Worm (Caenorhabditis elegans) whole organism, L2 larva: ENCODE results near the gene srj-44.

ENCODE experiments used
- C34F6.9 ChIP-seq: fragments of 150-350 bp; optimal IDR thresholded peaks from 2 replicates; lab custom pipeline; 2014; ENCODE audit warnings: missing biosample characterization, missing genetic modification characterization
- F13H6.1 ChIP-seq: sonication (generic microtip); optimal IDR thresholded peaks from 2 replicates; lab custom pipeline; 2016; ENCODE audit warnings: missing genetic modification characterization, missing compliant biosample characterization
- R02D3.7 ChIP-seq: fragments of 150-350 bp; optimal IDR thresholded peaks from 2 replicates; lab custom pipeline; 2014; ENCODE audit warnings: missing biosample characterization, missing genetic modification characterization
- blmp-1 ChIP-seq: sonication (generic microtip); optimal IDR thresholded peaks from 2 replicates; lab custom pipeline; 2017; ENCODE audit warnings: missing genetic modification characterization, mild to moderate bottlenecking, missing compliant biosample characterization, antibody characterized with exemption, moderate library complexity; ENCODE audit not compliant: insufficient read depth
- ceh-82 ChIP-seq: fragments of 150-350 bp; optimal IDR thresholded peaks from 2 replicates; lab custom pipeline; 2014; ENCODE audit warnings: missing biosample characterization, missing genetic modification characterization
- dmd-4 ChIP-seq: sonication (generic microtip); optimal IDR thresholded peaks from 2 replicates; lab custom pipeline; 2017; ENCODE audit warnings: missing biosample characterization, missing genetic modification characterization
- egl-27 ChIP-seq: sonication (generic microtip); optimal IDR thresholded peaks from 3 replicates; lab custom pipeline; 2017; ENCODE audit warnings: missing biosample characterization, missing genetic modification reagents, missing genetic modification characterization
- elt-3 ChIP-seq: sonication (generic microtip); optimal IDR thresholded peaks from 2 replicates; lab custom pipeline; 2017; ENCODE audit warnings: missing biosample characterization, missing genetic modification characterization
- fos-1 ChIP-seq: fragments of 150-350 bp; optimal IDR thresholded peaks from 2 replicates; lab custom pipeline; 2014; ENCODE audit warnings: missing biosample characterization, missing genetic modification characterization
- gmeb-1 ChIP-seq: fragments of 150-350 bp; optimal IDR thresholded peaks from 2 replicates; lab custom pipeline; 2014; ENCODE audit warnings: missing biosample characterization, missing genetic modification characterization
- lin-11 ChIP-seq: fragments of 150-350 bp; sonication (generic microtip); optimal IDR thresholded peaks from 2 replicates; lab custom pipeline; 2014; ENCODE audit warnings: missing biosample characterization, missing genetic modification characterization, inconsistent platforms, mixed read lengths
- lin-13 ChIP-seq: fragments of 150-350 bp; optimal IDR thresholded peaks from 2 replicates; lab custom pipeline; 2014; ENCODE audit warnings: missing biosample characterization, missing genetic modification reagents, missing genetic modification characterization
- lin-39 ChIP-seq: fragments of 150-350 bp; optimal IDR thresholded peaks from 2 replicates; lab custom pipeline; 2014; ENCODE audit warnings: missing biosample characterization, missing genetic modification reagents, missing genetic modification characterization
- mbf-1 ChIP-seq: sonication (generic microtip); optimal IDR thresholded peaks from 2 replicates; lab custom pipeline; 2017; ENCODE audit warnings: missing biosample characterization, missing genetic modification characterization
- mdl-1 ChIP-seq, 2 experiments: fragments of 150-350 bp in 1 of 2; sonication (generic microtip) in 1 of 2; optimal IDR thresholded peaks; 2 replicates each; lab custom pipeline; 2017; ENCODE audit warnings: missing biosample characterization in 2 of 2, missing genetic modification characterization in 2 of 2
- nhr-10 ChIP-seq: sonication (generic microtip); optimal IDR thresholded peaks from 2 replicates; lab custom pipeline; 2017; ENCODE audit warnings: missing biosample characterization, missing genetic modification characterization
- nhr-11 ChIP-seq: fragments of 150-350 bp; optimal IDR thresholded peaks from 2 replicates; lab custom pipeline; 2014; ENCODE audit warnings: missing biosample characterization, missing genetic modification characterization
- nhr-21 ChIP-seq: fragments of 150-350 bp; optimal IDR thresholded peaks from 2 replicates; lab custom pipeline; 2014; ENCODE audit warnings: missing biosample characterization, missing genetic modification characterization
- nhr-23 ChIP-seq: fragments of 150-350 bp; optimal IDR thresholded peaks from 2 replicates; lab custom pipeline; 2014; ENCODE audit warnings: missing biosample characterization, missing genetic modification reagents, missing genetic modification characterization
- nhr-6 ChIP-seq: fragments of 150-350 bp; optimal IDR thresholded peaks from 2 replicates; lab custom pipeline; 2014; ENCODE audit warnings: missing biosample characterization, missing genetic modification characterization
- nhr-77 ChIP-seq: fragments of 150-350 bp; optimal IDR thresholded peaks from 2 replicates; lab custom pipeline; 2014; ENCODE audit warnings: missing biosample characterization, missing genetic modification characterization
- peb-1 ChIP-seq: fragments of 150-350 bp; optimal IDR thresholded peaks from 2 replicates; lab custom pipeline; 2014; ENCODE audit warnings: missing biosample characterization, missing genetic modification characterization
- sem-4 ChIP-seq: fragments of 150-350 bp; optimal IDR thresholded peaks from 2 replicates; lab custom pipeline; 2014; ENCODE audit warnings: missing biosample characterization, missing genetic modification reagents, missing genetic modification characterization
- skn-1 ChIP-seq: sonication (generic microtip); optimal IDR thresholded peaks from 2 replicates; lab custom pipeline; 2017; ENCODE audit warnings: missing biosample characterization, missing genetic modification characterization
- snpc-4 ChIP-seq: fragments of 150-350 bp; optimal IDR thresholded peaks from 2 replicates; lab custom pipeline; 2014; ENCODE audit warnings: missing biosample characterization, missing genetic modification characterization
- unc-39 ChIP-seq: fragments of 150-350 bp; optimal IDR thresholded peaks from 2 replicates; lab custom pipeline; 2014; ENCODE audit warnings: missing biosample characterization, missing genetic modification characterization
- unc-55 ChIP-seq: fragments of 150-350 bp; sonication (generic microtip); optimal IDR thresholded peaks from 3 replicates; lab custom pipeline; 2014; ENCODE audit warnings: missing biosample characterization, missing genetic modification reagents, missing genetic modification characterization
- unc-62 ChIP-seq: fragments of 150-350 bp; optimal IDR thresholded peaks from 2 replicates; lab custom pipeline; 2014; ENCODE audit warnings: missing biosample characterization, missing genetic modification reagents, missing genetic modification characterization
- zag-1 ChIP-seq: fragments of 150-350 bp; optimal IDR thresholded peaks from 2 replicates; lab custom pipeline; 2014; ENCODE audit warnings: missing biosample characterization, missing genetic modification characterization
- ztf-11 ChIP-seq: sonication (generic microtip); optimal IDR thresholded peaks from 2 replicates; lab custom pipeline; 2017; ENCODE audit warnings: missing biosample characterization, missing genetic modification characterization
- ztf-4 ChIP-seq: fragments of 150-350 bp; optimal IDR thresholded peaks from 2 replicates; lab custom pipeline; 2014; ENCODE audit warnings: missing biosample characterization, missing genetic modification characterization

srj-44 gene

DNA sequence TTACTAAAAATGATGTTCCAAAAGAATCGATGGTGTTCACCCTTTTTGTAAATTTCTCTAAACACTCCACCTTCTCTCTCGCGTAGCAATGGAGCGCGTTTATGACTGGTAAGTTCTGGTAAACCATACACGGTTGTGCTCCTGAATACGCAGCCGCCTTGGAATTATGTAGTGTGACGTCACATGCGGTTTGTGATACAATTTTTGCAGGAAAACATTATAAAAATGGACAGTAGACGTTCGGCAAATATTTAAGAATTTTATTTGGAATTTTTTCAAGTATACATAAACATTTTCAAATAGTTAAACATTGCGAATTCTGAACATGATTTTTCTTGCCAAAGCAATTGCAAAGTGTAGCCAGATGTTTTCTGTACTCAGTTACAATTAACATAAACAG, 31.8 kb upstream of the srj-44 start, which contains the start of gene F37B4.10:
Gene F37B4.10 (minus strand): TSS at position 101 of the 400 bp plus-strand sequence.
- TF ChIP-seq zag-1 (tag; lab: Kevin White, UChicago) (no peak), unc-55 (GFP tag; lab: Kevin White, UChicago) (peak; percentile 32), ceh-82 (tag; lab: Kevin White, UChicago) (no peak), peb-1 (tag; lab: Kevin White, UChicago) (no peak), unc-39 (tag; lab: Kevin White, UChicago) (no peak), lin-13 (no peak), nhr-10 (tag; lab: Kevin White, UChicago) (no peak)

DNA sequence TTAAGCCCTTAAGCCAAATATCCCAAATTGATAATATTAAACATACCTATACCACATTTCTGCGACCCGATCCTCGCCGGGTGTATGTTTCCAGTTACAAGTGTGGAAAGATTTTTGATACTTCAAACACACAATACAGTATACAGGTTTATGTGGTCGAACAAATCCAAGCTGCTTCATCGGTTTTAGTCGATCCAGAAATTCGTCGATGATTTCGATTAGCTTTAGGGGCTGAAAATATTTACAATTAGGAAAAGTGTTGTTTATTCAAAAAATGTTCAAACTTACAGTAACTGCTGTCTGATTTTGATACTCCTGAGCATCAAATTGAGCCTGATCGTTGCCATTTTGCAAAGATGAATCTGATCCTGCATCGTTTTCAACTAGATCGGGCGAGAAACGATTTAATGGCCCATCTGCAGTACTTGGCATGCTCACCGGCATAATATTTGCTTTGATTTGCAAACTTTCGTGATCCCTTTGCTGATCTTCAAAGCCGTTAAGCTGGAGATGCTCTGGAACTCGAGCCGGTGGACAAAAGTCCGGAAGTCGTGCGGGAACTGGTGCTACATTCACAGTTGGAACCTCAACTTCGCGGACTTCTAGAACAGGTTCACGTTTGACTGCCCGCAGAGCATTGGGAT, 30.6 kb upstream of the srj-44 start:
- TF ChIP-seq R02D3.7 (tag; lab: Kevin White, UChicago) (no peak), F13H6.1 (tag; lab: Kevin White, UChicago) (no peak), ceh-82 (tag; lab: Kevin White, UChicago) (no peak), ztf-4 (tag; lab: Kevin White, UChicago) (no peak), elt-3 (tag; lab: Kevin White, UChicago) (no peak), blmp-1 (tag; lab: Kevin White, UChicago) (no peak), nhr-11 (no peak), unc-39 (tag; lab: Kevin White, UChicago) (no peak), nhr-77 (tag; lab: Kevin White, UChicago) (no peak), peb-1 (tag; lab: Kevin White, UChicago) (no peak), egl-27 (tag; lab: Kevin White, UChicago) (no peak), C34F6.9 (tag; lab: Kevin White, UChicago) (no peak), nhr-23 (tag; lab: Kevin White, UChicago) (no peak), ztf-11 (tag; lab: Kevin White, UChicago) (no peak), gmeb-1 (tag; lab: Kevin White, UChicago) (no peak), mbf-1 (tag; lab: Kevin White, UChicago) (no peak), nhr-6 (no peak)

DNA sequence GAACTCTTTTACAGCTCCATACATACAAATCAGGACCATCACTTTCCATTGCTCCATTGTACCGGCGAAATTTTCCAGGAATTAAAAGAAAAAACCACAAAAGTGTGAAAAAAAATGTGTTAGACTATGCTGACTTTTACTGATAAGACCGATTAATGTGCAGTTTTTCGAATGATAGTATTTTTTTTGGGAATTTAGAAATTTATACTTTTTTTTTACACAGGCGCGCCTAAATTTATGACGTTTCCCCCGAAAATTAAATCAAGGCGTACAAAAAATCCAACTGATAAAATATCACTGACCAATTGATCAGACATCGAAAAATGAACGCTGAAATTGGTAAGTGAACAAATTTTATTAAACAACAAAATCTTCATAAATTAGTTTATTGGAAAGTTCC, 29.8 kb upstream of the srj-44 start, which contains the start of gene folt-2:
Gene folt-2 (minus strand): TSS at position 179 of the 400 bp plus-strand sequence.
- TF ChIP-seq lin-11 (tag; lab: Kevin White, UChicago) (no peak), peb-1 (tag; lab: Kevin White, UChicago) (no peak), nhr-6 (no peak), fos-1 (tag; lab: Kevin White, UChicago) (peak; percentile 60)

DNA sequence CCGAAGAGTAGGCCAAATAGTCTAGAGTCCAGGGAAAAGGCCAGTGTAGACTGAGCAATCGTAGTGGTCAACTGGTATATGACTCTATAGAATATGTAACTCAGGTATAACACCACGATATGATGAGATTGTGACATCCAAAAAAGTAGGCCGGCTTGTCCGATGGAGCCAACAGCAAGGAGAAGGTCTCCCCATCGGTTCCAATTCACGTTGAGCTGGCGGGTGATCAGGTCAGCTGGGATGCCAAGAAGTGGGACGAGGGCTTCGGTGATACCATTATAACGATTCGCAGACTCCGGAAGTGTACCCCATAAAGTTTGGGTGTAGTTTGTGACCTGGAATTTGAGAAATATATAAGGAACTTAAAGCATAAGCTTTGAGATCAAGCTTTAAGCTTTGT, 27.3 kb upstream of the srj-44 start:
- no peak for TF ChIP-seq mdl-1 (tag; optimal IDR thresholded peaks at IDR 0.05; lab: Kevin White, UChicago)
- no peak for TF ChIP-seq R02D3.7 (tag; lab: Kevin White, UChicago)
- TF ChIP-seq elt-3 (tag; lab: Kevin White, UChicago), result no peak
- TF ChIP-seq nhr-23 (tag; lab: Kevin White, UChicago), result no peak
- no peak for TF ChIP-seq dmd-4
- TF ChIP-seq, all 48 proteins: peak for 0

DNA sequence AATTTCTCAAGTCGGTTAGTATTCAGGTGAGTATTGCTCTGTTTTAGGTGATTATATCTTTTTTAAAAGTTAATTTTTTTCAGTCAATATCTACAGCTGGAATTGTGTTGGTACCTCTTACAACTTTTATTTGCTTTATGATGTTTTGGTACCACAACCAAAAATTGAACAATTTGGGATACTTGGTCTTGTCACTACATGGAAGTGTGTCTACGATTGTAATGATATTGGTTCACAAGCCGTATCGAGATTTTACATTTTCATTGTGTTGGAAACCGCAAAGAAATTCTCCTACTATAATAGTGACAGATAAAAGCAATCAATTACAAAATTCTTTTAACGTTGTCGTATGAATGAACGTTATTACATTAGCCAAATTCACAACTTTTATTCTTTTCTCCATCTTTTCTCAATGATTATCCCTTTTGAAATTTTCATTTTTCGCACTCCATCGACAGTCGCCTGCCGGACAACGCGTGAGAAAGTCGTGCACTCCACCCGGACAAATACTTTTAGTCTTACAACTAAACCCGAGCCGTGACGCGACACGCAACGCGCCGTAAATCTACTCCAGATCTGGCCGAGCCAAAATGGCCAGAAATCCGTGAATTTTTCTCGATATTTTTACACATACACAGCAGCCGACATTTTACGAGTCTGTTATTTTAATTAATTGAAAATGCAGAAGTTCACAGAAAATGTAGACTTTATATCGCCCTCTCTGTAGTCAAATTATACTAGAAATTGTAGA, 26.3 kb upstream of the srj-44 start:
- TF ChIP-seq nhr-6 (no peak), nhr-77 (tag; lab: Kevin White, UChicago) (no peak), C34F6.9 (tag; lab: Kevin White, UChicago) (no peak), mdl-1 (tag; optimal IDR thresholded peaks at IDR 0.05; lab: Kevin White, UChicago) (no peak), sem-4 (tag; lab: Kevin White, UChicago) (no peak), snpc-4 (tag; lab: Kevin White, UChicago) (no peak), skn-1 (tag; lab: Kevin White, UChicago) (no peak), unc-39 (tag; lab: Kevin White, UChicago) (no peak), gmeb-1 (tag; lab: Kevin White, UChicago) (no peak), ceh-82 (tag; lab: Kevin White, UChicago) (no peak), unc-62 (GFP tag; lab: Kevin White, UChicago) (no peak), lin-39 (no peak), egl-27 (tag; lab: Kevin White, UChicago) (no peak), nhr-21 (tag; lab: Kevin White, UChicago) (no peak), lin-11 (tag; lab: Kevin White, UChicago) (no peak), blmp-1 (tag; lab: Kevin White, UChicago) (no peak)
